Fruit fly (Drosophila melanogaster) whole organism, embryonic: Measurements from ENCODE around the gene CG13367.
A peak's percentile ranks its signal among the peaks of the same experiment; 100 is the strongest.

Experiments used
- Adf1 ChIP-seq: fragments of 200-800 bp; sonication (Bioruptor generic); IDR thresholded peaks from 2 replicates; pipeline ENCODE4 v1.3.6; 2022; ENCODE audit warnings: missing biosample characterization, missing genetic modification characterization
- CG10274 ChIP-seq: fragments of 200-800 bp; sonication (Bioruptor generic); optimal IDR thresholded peaks from 3 replicates; lab custom pipeline; 2017; ENCODE audit warnings: missing biosample characterization, mild to moderate bottlenecking, missing genetic modification characterization
- CG11085 ChIP-seq: fragments of 200-800 bp; sonication (Bioruptor generic); IDR thresholded peaks from 2 replicates; pipeline ENCODE4 v1.3.6; 2022; ENCODE audit warnings: missing biosample characterization, missing genetic modification characterization
- CG11247 ChIP-seq: fragments of 200-800 bp; sonication (Bioruptor generic); IDR thresholded peaks from 2 replicates; pipeline ENCODE4 v1.3.6; 2022; ENCODE audit warnings: missing biosample characterization, missing genetic modification characterization
- CG11695 ChIP-seq: fragments of 200-800 bp; sonication (Bioruptor generic); IDR thresholded peaks from 3 replicates; pipeline ENCODE4 v1.3.6; 2022; ENCODE audit warnings: missing biosample characterization, missing genetic modification characterization
- CG12155 ChIP-seq: fragments of 200-800 bp; sonication (Bioruptor generic); optimal IDR thresholded peaks from 3 replicates; lab custom pipeline; 2016; ENCODE audit warnings: missing biosample characterization, missing genetic modification characterization
- CG13287 ChIP-seq: fragments of 200-800 bp; sonication (Bioruptor generic); IDR thresholded peaks from 2 replicates; pipeline ENCODE4 v1.3.6; 2022; ENCODE audit warnings: missing biosample characterization, missing genetic modification characterization; ENCODE audit not compliant: partially characterized antibody
- CG13894 ChIP-seq: fragments of 200-800 bp; sonication (Bioruptor generic); optimal IDR thresholded peaks from 3 replicates; lab custom pipeline; 2018; ENCODE audit warnings: missing biosample characterization, mild to moderate bottlenecking, missing genetic modification characterization, moderate library complexity
- CG15514 ChIP-seq: fragments of 200-800 bp; sonication (Bioruptor generic); optimal IDR thresholded peaks from 3 replicates; lab custom pipeline; 2017; ENCODE audit warnings: missing biosample characterization, missing genetic modification characterization, mild to moderate bottlenecking, moderate library complexity, missing genetic modification reagents
- CG1832 ChIP-seq: fragments of 200-800 bp; sonication (Bioruptor generic); optimal IDR thresholded peaks from 2 replicates; lab custom pipeline; 2017; ENCODE audit warnings: missing biosample characterization, mild to moderate bottlenecking, missing genetic modification characterization, inconsistent platforms
- CG30020 ChIP-seq: fragments of 200-800 bp; optimal IDR thresholded peaks from 2 replicates; lab custom pipeline; 2019; ENCODE audit warnings: missing biosample characterization, mild to moderate bottlenecking, missing genetic modification characterization, moderate library complexity
- CG30403 ChIP-seq: fragments of 200-800 bp; sonication (Bioruptor generic); optimal IDR thresholded peaks from 3 replicates; lab custom pipeline; 2016; ENCODE audit warnings: missing biosample characterization, missing genetic modification characterization
- CG33557 ChIP-seq: fragments of 200-800 bp; sonication (Bioruptor generic); optimal IDR thresholded peaks from 2 replicates; lab custom pipeline; 2019; ENCODE audit warnings: missing biosample characterization, mild to moderate bottlenecking, missing genetic modification characterization, moderate library complexity
- CG4360 ChIP-seq: fragments of 200-800 bp; sonication (Bioruptor generic); IDR thresholded peaks from 2 replicates; pipeline ENCODE4 v1.3.6; 2022; ENCODE audit warnings: missing biosample characterization, missing genetic modification characterization
- CG4404 ChIP-seq: fragments of 200-800 bp; sonication (Bioruptor generic); IDR thresholded peaks from 2 replicates; pipeline ENCODE4 v1.3.6; 2022; ENCODE audit warnings: missing biosample characterization, missing genetic modification characterization
- CG4617 ChIP-seq: fragments of 200-800 bp; sonication (Bioruptor generic); optimal IDR thresholded peaks from 3 replicates; lab custom pipeline; 2016; ENCODE audit warnings: missing biosample characterization, missing genetic modification characterization, borderline replicate concordance
- CG4707 ChIP-seq: fragments of 200-800 bp; sonication (Bioruptor generic); optimal IDR thresholded peaks from 2 replicates; lab custom pipeline; 2018; ENCODE audit warnings: missing biosample characterization, mild to moderate bottlenecking, missing genetic modification characterization, moderate library complexity
- CG4854 ChIP-seq: fragments of 200-800 bp; sonication (Bioruptor generic); optimal IDR thresholded peaks from 2 replicates; lab custom pipeline; 2016; ENCODE audit warnings: missing biosample characterization, missing genetic modification characterization, inconsistent platforms
- CG5180 ChIP-seq: fragments of 200-800 bp; sonication (Bioruptor generic); optimal IDR thresholded peaks from 3 replicates; lab custom pipeline; 2017; ENCODE audit warnings: missing biosample characterization, missing genetic modification characterization, mild to moderate bottlenecking, moderate library complexity, missing genetic modification reagents
- CG8924 ChIP-seq: fragments of 200-800 bp; optimal IDR thresholded peaks from 3 replicates; lab custom pipeline; 2019; ENCODE audit warnings: missing biosample characterization, mild to moderate bottlenecking, missing genetic modification characterization, moderate library complexity
- CG9437 ChIP-seq: fragments of 200-800 bp; sonication (Bioruptor generic); optimal IDR thresholded peaks from 2 replicates; lab custom pipeline; 2018; ENCODE audit warnings: missing biosample characterization, mild to moderate bottlenecking, missing genetic modification characterization
- Dp ChIP-seq: fragments of 200-800 bp; sonication (Bioruptor generic); optimal IDR thresholded peaks from 2 replicates; lab custom pipeline; 2018; ENCODE audit warnings: missing biosample characterization, mild to moderate bottlenecking, missing genetic modification characterization, moderate library complexity
- Fer2 ChIP-seq: fragments of 200-800 bp; sonication (Bioruptor generic); optimal IDR thresholded peaks from 2 replicates; lab custom pipeline; 2018; ENCODE audit warnings: missing biosample characterization, mild to moderate bottlenecking, missing genetic modification characterization, moderate library complexity
- Lhr ChIP-seq: fragments of 200-800 bp; sonication (Bioruptor generic); optimal IDR thresholded peaks from 3 replicates; lab custom pipeline; 2017; ENCODE audit warnings: mild to moderate bottlenecking, missing biosample characterization, missing genetic modification reagents, missing genetic modification characterization
- NC2β ChIP-seq: fragments of 200-800 bp; sonication (Bioruptor generic); optimal IDR thresholded peaks from 2 replicates; lab custom pipeline; 2016; ENCODE audit warnings: missing biosample characterization, missing genetic modification characterization
- Nf-YA ChIP-seq: fragments of 200-800 bp; sonication (Bioruptor generic); IDR thresholded peaks from 2 replicates; pipeline ENCODE4 v1.3.6; 2022; ENCODE audit warnings: missing biosample characterization, missing genetic modification characterization
- Scr ChIP-seq: fragments of 200-800 bp; sonication (Bioruptor generic); IDR thresholded peaks from 2 replicates; pipeline ENCODE4 v1.3.6; 2022; ENCODE audit warnings: missing biosample characterization, missing genetic modification characterization; ENCODE audit not compliant: partially characterized antibody
- Sry-β ChIP-seq: fragments of 200-800 bp; sonication (Bioruptor generic); optimal IDR thresholded peaks from 2 replicates; lab custom pipeline; 2018; ENCODE audit warnings: missing biosample characterization, mild to moderate bottlenecking, missing genetic modification characterization, moderate library complexity
- aop ChIP-seq: fragments of 200-800 bp; sonication (Bioruptor generic); IDR thresholded peaks from 2 replicates; pipeline ENCODE4 v1.3.6; 2022; ENCODE audit warnings: missing biosample characterization, missing genetic modification characterization
- ase ChIP-seq: fragments of 200-800 bp; sonication (Bioruptor generic); IDR thresholded peaks from 3 replicates; pipeline ENCODE4 v1.3.6; 2022; ENCODE audit warnings: missing biosample characterization, missing genetic modification characterization
- bigmax ChIP-seq: fragments of 200-800 bp; sonication (Bioruptor generic); optimal IDR thresholded peaks from 2 replicates; lab custom pipeline; 2018; ENCODE audit warnings: missing biosample characterization, mild to moderate bottlenecking, missing genetic modification characterization
- cato ChIP-seq: fragments of 200-800 bp; sonication (Bioruptor generic); optimal IDR thresholded peaks from 2 replicates; lab custom pipeline; 2016; ENCODE audit warnings: missing biosample characterization, missing genetic modification characterization, borderline replicate concordance
- corto ChIP-seq: fragments of 200-800 bp; sonication (Bioruptor generic); optimal IDR thresholded peaks from 2 replicates; lab custom pipeline; 2016; ENCODE audit warnings: missing biosample characterization, mild to moderate bottlenecking, missing genetic modification characterization, moderate library complexity
- crol ChIP-seq: fragments of 200-800 bp; sonication (Bioruptor generic); IDR thresholded peaks from 2 replicates; pipeline ENCODE4 v1.3.6; 2022; ENCODE audit warnings: missing biosample characterization, missing genetic modification characterization
- eve ChIP-seq, 2 experiments: fragments of >200 bp; optimal IDR thresholded peaks; 2 replicates each; lab custom pipeline; 2017; ENCODE audit warnings: missing biosample characterization in 2 of 2, missing genetic modification characterization in 2 of 2
- ftz-f1 ChIP-seq: fragments of 200-800 bp; sonication (Bioruptor generic); optimal IDR thresholded peaks from 2 replicates; lab custom pipeline; 2016; ENCODE audit warnings: missing biosample characterization, missing genetic modification characterization
- grau ChIP-seq: fragments of 200-800 bp; optimal IDR thresholded peaks from 3 replicates; lab custom pipeline; 2019; ENCODE audit warnings: missing biosample characterization, mild to moderate bottlenecking, missing genetic modification characterization, moderate library complexity
- lov ChIP-seq, 2 experiments: fragments of 200-800 bp in 1 of 2; fragments of >200 bp in 1 of 2; sonication (Bioruptor generic) in 1 of 2; IDR thresholded peaks in 1 of 2; optimal IDR thresholded peaks in 1 of 2; 2 replicates in 1 of 2; 3 replicates in 1 of 2; pipeline versions ENCODE4 v1.3.6 to Lab custom; 2017 to 2022; ENCODE audit warnings: missing biosample characterization in 1 of 2, missing genetic modification characterization in 1 of 2
- luna ChIP-seq: fragments of 200-800 bp; sonication (Bioruptor generic); optimal IDR thresholded peaks from 2 replicates; lab custom pipeline; 2016; ENCODE audit warnings: missing biosample characterization, missing genetic modification characterization
- pzg ChIP-seq: fragments of 200-800 bp; sonication (Bioruptor generic); optimal IDR thresholded peaks from 3 replicates; lab custom pipeline; 2018; ENCODE audit warnings: missing biosample characterization, mild to moderate bottlenecking, missing genetic modification characterization, moderate library complexity
- sisA ChIP-seq: fragments of 200-800 bp; sonication (Bioruptor generic); IDR thresholded peaks from 2 replicates; pipeline ENCODE4 v1.3.6; 2022; ENCODE audit warnings: missing biosample characterization, missing genetic modification characterization
- tap ChIP-seq: fragments of 200-800 bp; optimal IDR thresholded peaks from 3 replicates; lab custom pipeline; 2019; ENCODE audit warnings: missing biosample characterization, mild to moderate bottlenecking, missing genetic modification characterization, moderate library complexity
- tin ChIP-seq: fragments of 200-800 bp; sonication (Bioruptor generic); optimal IDR thresholded peaks from 3 replicates; lab custom pipeline; 2016; ENCODE audit warnings: missing biosample characterization, missing genetic modification characterization
- tna ChIP-seq: fragments of 200-800 bp; sonication (Bioruptor generic); IDR thresholded peaks from 2 replicates; pipeline ENCODE4 v1.3.6; 2022; ENCODE audit warnings: missing biosample characterization, missing genetic modification characterization; ENCODE audit not compliant: partially characterized antibody
- toy ChIP-seq: fragments of 200-800 bp; sonication (Bioruptor generic); IDR thresholded peaks from 2 replicates; pipeline ENCODE4 v1.3.6; 2022; ENCODE audit warnings: missing biosample characterization, missing genetic modification characterization
- unc-4 ChIP-seq: fragments of 200-800 bp; sonication (Bioruptor generic); IDR thresholded peaks from 2 replicates; pipeline ENCODE4 v1.3.6; 2022; ENCODE audit warnings: missing biosample characterization, missing genetic modification characterization; ENCODE audit not compliant: partially characterized antibody
- vfl ChIP-seq: fragments of 200-800 bp; sonication (Bioruptor generic); optimal IDR thresholded peaks from 2 replicates; lab custom pipeline; 2016; ENCODE audit warnings: missing biosample characterization, missing genetic modification characterization
- wdn ChIP-seq: fragments of 200-800 bp; sonication (Bioruptor generic); IDR thresholded peaks from 2 replicates; pipeline ENCODE4 v1.3.6; 2022; ENCODE audit warnings: missing biosample characterization, missing genetic modification characterization
- yki ChIP-seq: fragments of >200 bp; optimal IDR thresholded peaks from 3 replicates; lab custom pipeline; 2018
- z ChIP-seq: fragments of 200-800 bp; sonication (Bioruptor generic); IDR thresholded peaks from 3 replicates; pipeline ENCODE4 v1.3.6; 2022; ENCODE audit warnings: missing biosample characterization, missing genetic modification characterization
- zf30C ChIP-seq: fragments of 200-800 bp; sonication (Bioruptor generic); optimal IDR thresholded peaks from 3 replicates; lab custom pipeline; 2018; ENCODE audit warnings: missing biosample characterization, mild to moderate bottlenecking, missing genetic modification characterization

Gene CG13367

dm6 chrX:623357-623756, 21.2 kb upstream of the CG13367 start, which contains the start of gene CG13369 (continued):
- TF ChIP-seq grau (tag; lab: Kevin White, UChicago) (no peak), CG4404 (GFP tag; lab: Robert Waterston, UW) (no peak), unc-4 (GFP tag; lab: Robert Waterston, UW) (0 out of 2 replicates have a peak, but pooled peaks have one; percentile 21), cato (GFP tag; lab: Kevin White, UChicago) (no peak), Fer2 (no peak), bigmax (no peak), CG11695 (GFP tag; lab: Robert Waterston, UW) (no peak), CG13287 (peak; percentile 22; the same call in 1 of the 2 replicates), CG11247 (GFP tag; lab: Robert Waterston, UW) (no peak), vfl (GFP tag; lab: Kevin White, UChicago) (no peak), Scr (peak; percentile 46), CG9437 (GFP tag; lab: Kevin White, UChicago) (no peak), tna (GFP tag; lab: Robert Waterston, UW) (no peak), CG30403 (GFP tag; lab: Kevin White, UChicago) (no peak), luna (no peak), Adf1 (no peak), tin (no peak), Sry-β (GFP tag; lab: Kevin White, UChicago) (no peak), CG30020 (tag; lab: Kevin White, UChicago) (no peak), CG12155 (GFP tag; lab: Kevin White, UChicago) (no peak), corto (GFP tag; lab: Kevin White, UChicago) (no peak), toy (GFP tag; lab: Robert Waterston, UW) (no peak), CG4707 (GFP tag; lab: Kevin White, UChicago) (no peak), zf30C (no peak), Nf-YA (GFP tag; lab: Robert Waterston, UW) (no peak), CG33557 (GFP tag; lab: Kevin White, UChicago) (no peak), pzg (GFP tag; lab: Kevin White, UChicago) (peak; percentile 17), aop (GFP tag; lab: Robert Waterston, UW) (no peak), crol (GFP tag; lab: Robert Waterston, UW) (peak; percentile 78), CG4617 (GFP tag; lab: Kevin White, UChicago) (no peak), CG15514 (peak; percentile 32), ase (GFP tag; lab: Robert Waterston, UW) (no peak), yki (lab: Kevin White, UChicago) (no peak), wdn (GFP tag; lab: Robert Waterston, UW) (no peak), CG8924 (no peak), Dp (no peak), ftz-f1 (GFP tag; lab: Kevin White, UChicago) (peak; percentile 78), CG13894 (tag; lab: Kevin White, UChicago) (peak; percentile 0), tap (no peak), eve (GFP tag; optimal IDR thresholded peaks at IDR 0.05; lab: Kevin White, UChicago) (no peak), CG4360 (GFP tag; lab: Robert Waterston, UW) (no peak), z (GFP tag; lab: Robert Waterston, UW) (no peak), CG1832 (GFP tag; lab: Kevin White, UChicago) (no peak), CG10274 (GFP tag; lab: Kevin White, UChicago) (no peak), Lhr (no peak), CG11085 (GFP tag; lab: Robert Waterston, UW) (no peak), lov (optimal IDR thresholded peaks at IDR 0.05; lab: Kevin White, UChicago) (no peak), lov (GFP tag; IDR thresholded peaks at IDR 0.05; lab: Robert Waterston, UW) (no peak), sisA (GFP tag; lab: Robert Waterston, UW) (no peak), NC2β (GFP tag; lab: Kevin White, UChicago) (no peak), CG5180 (GFP tag; lab: Kevin White, UChicago) (no peak), CG4854 (GFP tag; lab: Kevin White, UChicago) (no peak)
